Fruit fly (Drosophila melanogaster): ENCODE data around the gene GMF.
A peak's percentile ranks its signal among the peaks of the same experiment; 100 is the strongest.

GMF gene

dm6 chr2L:16285692-16286359 lies 16.9 kb downstream of the GMF start (continued):
- peak; percentile 90 for TF ChIP-seq grau (tag; optimal IDR thresholded peaks at IDR 0.05)
- TF ChIP-seq run (tag; optimal IDR thresholded peaks at IDR 0.05): peak; percentile 59
- peak; percentile 87 for TF ChIP-seq Spps (tag; optimal IDR thresholded peaks at IDR 0.05)
- TF ChIP-seq CG10431 (GFP tag; optimal IDR thresholded peaks at IDR 0.05): peak; percentile 65
- no peak for TF ChIP-seq pita (GFP tag; optimal IDR thresholded peaks at IDR 0.05)
- TF ChIP-seq Sox102F (GFP tag; optimal IDR thresholded peaks at IDR 0.05): peak; percentile 94
- no peak for TF ChIP-seq CG31224 (GFP tag; IDR thresholded peaks at IDR 0.05)
- no peak for TF ChIP-seq ranshi (GFP tag; IDR thresholded peaks at IDR 0.05)
- peak; percentile 87 for TF ChIP-seq CG13424 (tag; optimal IDR thresholded peaks at IDR 0.05)
- TF ChIP-seq CG17802 (tag; optimal IDR thresholded peaks at IDR 0.05): peak; percentile 76
- TF ChIP-seq fd96Cb (tag; optimal IDR thresholded peaks at IDR 0.05): peak; percentile 94
- peak; percentile 77 for TF ChIP-seq tin (GFP tag; optimal IDR thresholded peaks at IDR 0.05)
- TF ChIP-seq lab (GFP tag; optimal IDR thresholded peaks at IDR 0.05): peak; percentile 91
- TF ChIP-seq Camta (GFP tag; optimal IDR thresholded peaks at IDR 0.05): peak; percentile 81
- TF ChIP-seq sens (GFP tag): peak; percentile 98
- TF ChIP-seq CG8944 (GFP tag; optimal IDR thresholded peaks at IDR 0.05): peak; percentile 84
- TF ChIP-seq az2 (GFP tag; optimal IDR thresholded peaks at IDR 0.05): peak; percentile 86
- no peak for TF ChIP-seq CG15073 (GFP tag; optimal IDR thresholded peaks at IDR 0.05)
- TF ChIP-seq CHES-1-like (GFP tag; optimal IDR thresholded peaks at IDR 0.05): peak; percentile 74
- no peak for TF ChIP-seq sna (GFP tag; IDR thresholded peaks at IDR 0.05; ENCODE audit: partially characterized antibody)
- peak; percentile 83 for TF ChIP-seq CG4424 (GFP tag; optimal IDR thresholded peaks at IDR 0.05)
- TF ChIP-seq Oaz (GFP tag; IDR thresholded peaks at IDR 0.05): no peak
- peak; percentile 81 for TF ChIP-seq CG9876 (GFP tag; optimal IDR thresholded peaks at IDR 0.05)
- no peak for TF ChIP-seq cad (GFP tag; optimal IDR thresholded peaks at IDR 0.05)
- TF ChIP-seq repo (GFP tag; optimal IDR thresholded peaks at IDR 0.05): peak; percentile 67
- TF ChIP-seq hth (optimal IDR thresholded peaks at IDR 0.05): no peak
- no peak for TF ChIP-seq CG14667 (GFP tag; IDR thresholded peaks at IDR 0.05)
- TF ChIP-seq CG18764 (GFP tag; optimal IDR thresholded peaks at IDR 0.05): peak; percentile 83
- peak; percentile 66 for TF ChIP-seq CG1832 (GFP tag; optimal IDR thresholded peaks at IDR 0.05)
- no peak for TF ChIP-seq chinmo (GFP tag; IDR thresholded peaks at IDR 0.05; ENCODE audit: partially characterized antibody)
- TF ChIP-seq CTCF (GFP tag; optimal IDR thresholded peaks at IDR 0.05): peak; percentile 31
- peak; percentile 47 for TF ChIP-seq CG17186 (GFP tag; optimal IDR thresholded peaks at IDR 0.05)
- TF ChIP-seq CG15479 (GFP tag; optimal IDR thresholded peaks at IDR 0.05): peak; percentile 77
- TF ChIP-seq Elba2 (GFP tag; optimal IDR thresholded peaks at IDR 0.05): peak; percentile 46
- no peak for TF ChIP-seq gce (GFP tag; IDR thresholded peaks at IDR 0.05)
- no peak for TF ChIP-seq Dbx (GFP tag; IDR thresholded peaks at IDR 0.05)
- TF ChIP-seq CG2120 (GFP tag; optimal IDR thresholded peaks at IDR 0.05): peak; percentile 88
- TF ChIP-seq Chrac-16 (GFP tag; optimal IDR thresholded peaks at IDR 0.05): peak; percentile 84
- TF ChIP-seq slou (GFP tag; optimal IDR thresholded peaks at IDR 0.05): peak; percentile 81
- no peak for TF ChIP-seq Sin3A (optimal IDR thresholded peaks at IDR 0.05)
- TF ChIP-seq CG3838 (GFP tag; optimal IDR thresholded peaks at IDR 0.05): peak; percentile 75
- TF ChIP-seq jing (GFP tag; optimal IDR thresholded peaks at IDR 0.05): peak; percentile 86
- no peak for TF ChIP-seq amos (GFP tag; IDR thresholded peaks at IDR 0.05; ENCODE audit: partially characterized antibody)
- peak; percentile 70 for TF ChIP-seq CG15514 (GFP tag; optimal IDR thresholded peaks at IDR 0.05)
- no peak for TF ChIP-seq CG6175 (GFP tag; IDR thresholded peaks at IDR 0.05)
- TF ChIP-seq wor (GFP tag; IDR thresholded peaks at IDR 0.05): no peak
- TF ChIP-seq seq (GFP tag; IDR thresholded peaks at IDR 0.05): no peak
- no peak for TF ChIP-seq CG7372 (GFP tag; IDR thresholded peaks at IDR 0.05)
- peak; percentile 55 for TF ChIP-seq CG31388 (GFP tag; optimal IDR thresholded peaks at IDR 0.05)
- TF ChIP-seq nmo (GFP tag; optimal IDR thresholded peaks at IDR 0.05): peak; percentile 90
- TF ChIP-seq CG2129 (GFP tag; IDR thresholded peaks at IDR 0.05; ENCODE audit: partially characterized antibody): no peak
- TF ChIP-seq Rx (GFP tag; IDR thresholded peaks at IDR 0.05): no peak

Measured in whole organism, embryonic.